Worm (Caenorhabditis elegans): ENCODE results near the gene gldi-2.

Gene gldi-2

ce11 chrII:6826726-6827125 lies 43.5 kb downstream of the gldi-2 start (continued):
- TF ChIP-seq arid-1 (GFP tag; conservative IDR thresholded peaks at IDR 0.05) (no peak), pqm-1 (tag; optimal IDR thresholded peaks at IDR 0.05) (peak; percentile 18), lin-15B (tag; optimal IDR thresholded peaks at IDR 0.05) (no peak), daf-8 (GFP tag; IDR thresholded peaks at IDR 0.05) (no peak), skn-1 (tag; optimal IDR thresholded peaks at IDR 0.05) (no peak), spr-3 (GFP tag; optimal IDR thresholded peaks at IDR 0.05) (no peak), lin-29 (GFP tag; IDR thresholded peaks at IDR 0.05) (no peak), zag-1 (tag; optimal IDR thresholded peaks at IDR 0.05) (no peak), lin-39 (tag; optimal IDR thresholded peaks at IDR 0.05) (no peak), mdl-1 (tag; optimal IDR thresholded peaks at IDR 0.05) (peak in 1 of 2 experiments; percentile 48), zfp-3 (GFP tag; conservative IDR thresholded peaks at IDR 0.05) (no peak), nhr-41 (GFP tag; IDR thresholded peaks at IDR 0.05) (0 out of 2 replicates have a peak, but pooled peaks have one; percentile 25), hmg-1.1 (GFP tag; IDR thresholded peaks at IDR 0.05) (no peak; the same call in none of the 2 replicates), nhr-28 (tag; optimal IDR thresholded peaks at IDR 0.05) (peak; percentile 89), Y5F2A.4 (GFP tag; optimal IDR thresholded peaks at IDR 0.05) (no peak), nhr-6 (tag; optimal IDR thresholded peaks at IDR 0.05) (no peak), unc-39 (tag; optimal IDR thresholded peaks at IDR 0.05) (no peak), dmd-9 (GFP tag; IDR thresholded peaks at IDR 0.05) (no peak), mes-2 (tag; optimal IDR thresholded peaks at IDR 0.05; ENCODE audit: poor library complexity, severe bottlenecking) (peak; percentile 35), T20F7.1 (GFP tag; optimal IDR thresholded peaks at IDR 0.05) (no peak), gei-8 (GFP tag; optimal IDR thresholded peaks at IDR 0.05) (peak; percentile 10), dpl-1 (GFP tag; optimal IDR thresholded peaks at IDR 0.05) (no peak), nhr-237 (tag; optimal IDR thresholded peaks at IDR 0.05) (no peak), saeg-2 (GFP tag; IDR thresholded peaks at IDR 0.05) (no peak), aha-1 (tag) (peak; percentile 97), egl-27 (tag; optimal IDR thresholded peaks at IDR 0.05) (no peak), F26F4.8 (GFP tag; conservative IDR thresholded peaks at IDR 0.05) (no peak), R02D3.7 (tag; optimal IDR thresholded peaks at IDR 0.05) (no peak), fos-1 (tag; optimal IDR thresholded peaks at IDR 0.05) (no peak), snpc-4 (tag; optimal IDR thresholded peaks at IDR 0.05) (no peak), nhr-42 (GFP tag; IDR thresholded peaks at IDR 0.05) (no peak), daf-12 (tag; optimal IDR thresholded peaks at IDR 0.05) (no peak), tra-1 (GFP tag; IDR thresholded peaks at IDR 0.05) (no peak), ceh-28 (tag; optimal IDR thresholded peaks at IDR 0.05) (no peak), nhr-25 (tag; optimal IDR thresholded peaks at IDR 0.05; ENCODE audit: borderline replicate concordance, insufficient read depth) (no peak), ZK546.5 (tag; optimal IDR thresholded peaks at IDR 0.05) (no peak), egl-43 (GFP tag; IDR thresholded peaks at IDR 0.05) (no peak), ama-1 (optimal IDR thresholded peaks at IDR 0.05) (no peak), nhr-111 (GFP tag; optimal IDR thresholded peaks at IDR 0.05) (no peak), ceh-62 (tag; optimal IDR thresholded peaks at IDR 0.05) (no peak), F37D6.2 (tag; optimal IDR thresholded peaks at IDR 0.05) (no peak), nhr-102 (tag; optimal IDR thresholded peaks at IDR 0.05) (no peak), cey-2 (tag; optimal IDR thresholded peaks at IDR 0.05; ENCODE audit: borderline replicate concordance, insufficient read depth) (no peak), tag-97 (GFP tag; IDR thresholded peaks at IDR 0.05) (no peak), T26A8.4 (GFP tag; IDR thresholded peaks at IDR 0.05) (no peak), madf-9 (GFP tag; conservative IDR thresholded peaks at IDR 0.05) (no peak), hlh-30 (tag; optimal IDR thresholded peaks at IDR 0.05; ENCODE audit: insufficient read depth) (peak; percentile 66), daf-16 (GFP tag; optimal IDR thresholded peaks at IDR 0.05) (no peak), daf-16 (tag; optimal IDR thresholded peaks at IDR 0.05) (peak; percentile 59), nhr-76 (tag; optimal IDR thresholded peaks at IDR 0.05) (no peak), aly-2 (tag; optimal IDR thresholded peaks at IDR 0.05) (no peak), zip-11 (GFP tag; IDR thresholded peaks at IDR 0.05) (no peak), hlh-11 (tag; optimal IDR thresholded peaks at IDR 0.05) (peak; percentile 82)
